Worm (Caenorhabditis elegans) whole organism, L1 larva: ENCODE data around the gene ZK666.1.
"Not testable (repeated sequence)": the region's sequence is repeated elsewhere in the genome, so short reads cannot be mapped to it uniquely, and the experiment has no call there.

ENCODE experiments used
- C04F5.9 ChIP-seq: sonication (generic microtip); optimal IDR thresholded peaks from 2 replicates; lab custom pipeline; 2016; ENCODE audit warnings: missing genetic modification characterization, missing compliant biosample characterization
- C16A3.4 ChIP-seq: fragments of 150-350 bp; optimal IDR thresholded peaks from 2 replicates; lab custom pipeline; 2014; ENCODE audit warnings: missing biosample characterization, missing genetic modification characterization
- F16B12.6 ChIP-seq: fragments of 150-350 bp; optimal IDR thresholded peaks from 2 replicates; lab custom pipeline; 2014; ENCODE audit warnings: missing biosample characterization, missing genetic modification characterization
- ceh-8 ChIP-seq: fragments of 200-800 bp; sonication (Bioruptor generic); optimal IDR thresholded peaks from 2 replicates; lab custom pipeline; 2018; ENCODE audit warnings: mild to moderate bottlenecking, missing genetic modification characterization, moderate library complexity, missing compliant biosample characterization
- ces-1 ChIP-seq: fragments of 150-350 bp; optimal IDR thresholded peaks from 2 replicates; lab custom pipeline; 2014; ENCODE audit warnings: missing biosample characterization, missing genetic modification reagents, missing genetic modification characterization
- dsc-1 ChIP-seq: sonication (generic microtip); optimal IDR thresholded peaks from 2 replicates; lab custom pipeline; 2016; ENCODE audit warnings: mild to moderate bottlenecking, missing genetic modification characterization, missing compliant biosample characterization
- efl-1 ChIP-seq, 4 experiments: fragments of 150-350 bp; optimal IDR thresholded peaks in 3 of 4; peaks in 1 of 4; 1 replicate in 1 of 4; 2 replicates in 3 of 4; lab custom pipeline; 2014; ENCODE audit warnings: missing biosample characterization in 2 of 4, missing genetic modification characterization in 2 of 4, missing genetic modification reagents in 2 of 4
- efl-3 ChIP-seq: fragments of 200-800 bp; sonication (Bioruptor generic); optimal IDR thresholded peaks from 2 replicates; lab custom pipeline; 2018; ENCODE audit warnings: mild to moderate bottlenecking, missing genetic modification characterization, missing compliant biosample characterization
- elt-2 ChIP-seq: sonication (generic microtip); optimal IDR thresholded peaks from 2 replicates; lab custom pipeline; 2016; ENCODE audit warnings: missing genetic modification characterization, mild to moderate bottlenecking, inconsistent platforms, missing compliant biosample characterization, missing genetic modification reagents
- grh-1 ChIP-seq: fragments of 200-800 bp; sonication (Bioruptor generic); IDR thresholded peaks from 2 replicates; pipeline ENCODE4 v1.3.6; 2022; ENCODE audit warnings: missing genetic modification reagents, missing genetic modification characterization, missing compliant biosample characterization
- irx-1 ChIP-seq: sonication (generic microtip); optimal IDR thresholded peaks from 2 replicates; lab custom pipeline; 2016; ENCODE audit warnings: missing genetic modification characterization, missing compliant biosample characterization
- isw-1 ChIP-seq: fragments of 200-800 bp; sonication (Bioruptor generic); IDR thresholded peaks from 2 replicates; pipeline ENCODE4 v1.3.6; 2022; ENCODE audit warnings: missing genetic modification characterization, missing compliant biosample characterization
- lin-13 ChIP-seq: fragments of 150-350 bp; optimal IDR thresholded peaks from 2 replicates; lab custom pipeline; 2014; ENCODE audit warnings: missing biosample characterization, missing genetic modification reagents, missing genetic modification characterization
- lin-14 ChIP-seq: fragments of 200-800 bp; sonication (Bioruptor generic); optimal IDR thresholded peaks from 2 replicates; lab custom pipeline; 2018; ENCODE audit warnings: mild to moderate bottlenecking, missing genetic modification characterization, moderate library complexity, missing compliant biosample characterization
- lin-35 ChIP-seq, 2 experiments: fragments of 150-350 bp; optimal IDR thresholded peaks; 2 replicates each; lab custom pipeline; 2014; ENCODE audit warnings: missing biosample characterization in 2 of 2, missing genetic modification characterization in 2 of 2, missing genetic modification reagents in 2 of 2
- lir-3 ChIP-seq: sonication (generic microtip); optimal IDR thresholded peaks from 2 replicates; lab custom pipeline; 2016; ENCODE audit warnings: mild to moderate bottlenecking, missing genetic modification characterization, moderate library complexity, missing compliant biosample characterization; ENCODE audit not compliant: poor library complexity
- lsy-2 ChIP-seq, 2 experiments: fragments of 150-350 bp; optimal IDR thresholded peaks; 2 replicates each; lab custom pipeline; 2014; ENCODE audit warnings: missing biosample characterization in 2 of 2, missing genetic modification characterization in 2 of 2
- mdl-1 ChIP-seq, 2 experiments: fragments of 150-350 bp; optimal IDR thresholded peaks; 2 replicates each; lab custom pipeline; 2014 to 2017; ENCODE audit warnings: missing biosample characterization in 2 of 2, missing genetic modification characterization in 2 of 2, inconsistent platforms in 1 of 2
- mef-2 ChIP-seq: fragments of 150-350 bp; optimal IDR thresholded peaks from 2 replicates; lab custom pipeline; 2014; ENCODE audit warnings: missing biosample characterization, missing genetic modification characterization
- mep-1 ChIP-seq: fragments of 150-350 bp; optimal IDR thresholded peaks from 2 replicates; lab custom pipeline; 2014; ENCODE audit warnings: missing biosample characterization, missing genetic modification characterization
- nhr-11 ChIP-seq: fragments of 150-350 bp; optimal IDR thresholded peaks from 2 replicates; lab custom pipeline; 2014; ENCODE audit warnings: missing biosample characterization, missing genetic modification characterization
- nhr-19 ChIP-seq: fragments of 200-800 bp; sonication (Bioruptor generic); conservative IDR thresholded peaks from 2 replicates; pipeline ENCODE4 v1.3.6; 2022; ENCODE audit warnings: missing genetic modification characterization, missing compliant biosample characterization
- nhr-20 ChIP-seq: sonication (generic microtip); optimal IDR thresholded peaks from 2 replicates; lab custom pipeline; 2016; ENCODE audit warnings: mild to moderate bottlenecking, missing genetic modification characterization, missing compliant biosample characterization
- nhr-47 ChIP-seq: sonication (generic microtip); optimal IDR thresholded peaks from 2 replicates; lab custom pipeline; 2016; ENCODE audit warnings: mild to moderate bottlenecking, missing genetic modification characterization, moderate library complexity, missing compliant biosample characterization
- nhr-71 ChIP-seq: sonication (generic microtip); optimal IDR thresholded peaks from 2 replicates; lab custom pipeline; 2016; ENCODE audit warnings: mild to moderate bottlenecking, missing genetic modification characterization, moderate library complexity, missing compliant biosample characterization
- nhr-84 ChIP-seq: sonication (generic microtip); optimal IDR thresholded peaks from 2 replicates; lab custom pipeline; 2017; ENCODE audit warnings: missing biosample characterization, missing genetic modification characterization
- nhr-85 ChIP-seq: sonication (generic microtip); peaks from one replicate; lab custom pipeline; 2016; ENCODE audit warnings: missing genetic modification characterization, inconsistent platforms, missing compliant biosample characterization
- pag-3 ChIP-seq: sonication (generic microtip); optimal IDR thresholded peaks from 2 replicates; lab custom pipeline; 2017; ENCODE audit warnings: missing genetic modification characterization, mild to moderate bottlenecking, missing compliant biosample characterization, antibody characterized with exemption, borderline replicate concordance; ENCODE audit not compliant: insufficient read depth
- rnt-1 ChIP-seq: sonication (generic microtip); optimal IDR thresholded peaks from 2 replicates; lab custom pipeline; 2016; ENCODE audit warnings: mild to moderate bottlenecking, missing genetic modification characterization, moderate library complexity, missing compliant biosample characterization
- skn-1 ChIP-seq: fragments of 150-350 bp; optimal IDR thresholded peaks from 2 replicates; lab custom pipeline; 2014; ENCODE audit warnings: missing biosample characterization, missing genetic modification characterization
- snu-23 ChIP-seq: sonication (generic microtip); optimal IDR thresholded peaks from 2 replicates; lab custom pipeline; 2016; ENCODE audit warnings: missing genetic modification characterization, missing compliant biosample characterization
- sox-4 ChIP-seq: sonication (generic microtip); optimal IDR thresholded peaks from 2 replicates; lab custom pipeline; 2016; ENCODE audit warnings: missing genetic modification characterization, missing compliant biosample characterization
- sptf-1 ChIP-seq: fragments of 150-350 bp; optimal IDR thresholded peaks from 2 replicates; lab custom pipeline; 2014; ENCODE audit warnings: missing biosample characterization, missing genetic modification characterization
- sup-37 ChIP-seq: fragments of 200-800 bp; sonication (Bioruptor generic); optimal IDR thresholded peaks from 2 replicates; lab custom pipeline; 2018; ENCODE audit warnings: mild to moderate bottlenecking, missing genetic modification characterization, missing compliant biosample characterization
- tlp-1 ChIP-seq: fragments of 150-350 bp; optimal IDR thresholded peaks from 2 replicates; lab custom pipeline; 2014; ENCODE audit warnings: missing biosample characterization, missing genetic modification characterization
- unc-130 ChIP-seq: fragments of 150-350 bp; optimal IDR thresholded peaks from 2 replicates; lab custom pipeline; 2017; ENCODE audit warnings: missing biosample characterization, missing genetic modification characterization, inconsistent platforms
- unc-30 ChIP-seq: sonication (generic microtip); optimal IDR thresholded peaks from 2 replicates; lab custom pipeline; 2017; ENCODE audit warnings: missing biosample characterization, missing genetic modification characterization
- unc-62 ChIP-seq: fragments of 150-350 bp; optimal IDR thresholded peaks from 2 replicates; lab custom pipeline; 2014; ENCODE audit warnings: missing biosample characterization, missing genetic modification reagents, missing genetic modification characterization
- xbp-1 ChIP-seq: sonication (generic microtip); optimal IDR thresholded peaks from 2 replicates; lab custom pipeline; 2016; ENCODE audit warnings: missing genetic modification characterization, missing compliant biosample characterization
- zip-4 ChIP-seq: fragments of 200-800 bp; sonication (Bioruptor generic); optimal IDR thresholded peaks from 2 replicates; lab custom pipeline; 2018; ENCODE audit warnings: mild to moderate bottlenecking, missing genetic modification characterization, moderate library complexity, missing compliant biosample characterization
- ztf-11 ChIP-seq, 2 experiments: sonication (generic microtip); optimal IDR thresholded peaks; 2 replicates each; lab custom pipeline; 2016 to 2017; ENCODE audit warnings: missing genetic modification characterization in 2 of 2, missing biosample characterization in 1 of 2, missing compliant biosample characterization in 1 of 2
- ztf-4 ChIP-seq: fragments of 150-350 bp; optimal IDR thresholded peaks from 2 replicates; lab custom pipeline; 2014; ENCODE audit warnings: missing biosample characterization, missing genetic modification characterization

Gene ZK666.1

DNA sequence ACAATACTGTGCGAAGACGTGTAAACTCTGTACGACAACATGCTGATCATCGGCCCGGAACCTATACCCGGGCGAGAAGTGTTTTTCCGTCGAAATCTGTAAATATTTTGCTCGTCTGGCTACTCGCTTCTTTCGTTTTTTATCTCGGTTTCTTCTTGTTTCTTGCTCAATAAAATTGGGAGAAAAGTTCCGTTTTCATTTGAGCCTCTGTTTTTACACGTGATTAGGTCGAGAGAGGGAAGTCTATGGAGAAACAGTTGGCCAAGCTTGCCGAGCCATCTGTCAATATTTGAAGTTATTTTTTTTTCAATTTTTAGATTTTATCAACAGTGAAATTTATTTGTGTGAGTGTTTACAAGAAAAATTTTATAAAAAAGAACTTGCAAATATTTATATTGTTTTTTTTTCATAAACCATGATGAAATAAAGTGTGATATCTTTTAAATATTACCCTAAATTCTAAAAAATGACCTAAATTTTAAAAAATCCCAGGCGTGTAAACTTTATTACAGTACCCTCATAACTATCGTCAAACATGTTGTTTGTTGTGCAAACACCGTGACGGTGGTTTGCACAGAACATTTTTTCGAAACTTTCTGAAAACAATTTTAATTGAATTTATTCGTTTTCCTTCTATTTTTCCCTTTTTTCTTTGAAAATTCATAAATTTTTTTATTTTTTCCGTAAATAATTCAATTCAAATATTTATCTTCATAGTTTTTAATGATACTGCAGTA lies 26.0 kb downstream of the ZK666.1 start:
- peak in 1 of 2 experiments; percentile 12 for TF ChIP-seq efl-1 (optimal IDR thresholded peaks at IDR 0.05; lab: Kevin White, UChicago)
- no peak for TF ChIP-seq efl-1 (GFP tag; optimal IDR thresholded peaks at IDR 0.05 in 1 of 2; lab: Kevin White, UChicago)
- peak; percentile 65 for TF ChIP-seq rnt-1 (tag; lab: Kevin White, UChicago)
- peak; percentile 40 for TF ChIP-seq nhr-19 (GFP tag; lab: Robert Waterston, UW)
- TF ChIP-seq nhr-84 (tag; lab: Kevin White, UChicago) = no peak
- no peak for TF ChIP-seq sox-4 (tag; lab: Kevin White, UChicago)
- TF ChIP-seq F16B12.6 (tag; lab: Kevin White, UChicago) = peak; percentile 76
- TF ChIP-seq nhr-85 (tag; lab: Kevin White, UChicago) = no peak
- TF ChIP-seq skn-1 (tag; lab: Kevin White, UChicago) = peak; percentile 5
- peak in 1 of 2 experiments; percentile 2 for TF ChIP-seq mdl-1 (tag; optimal IDR thresholded peaks at IDR 0.05; lab: Kevin White, UChicago)
- TF ChIP-seq nhr-71 (tag; lab: Kevin White, UChicago) = peak; percentile 61
- TF ChIP-seq lsy-2 (tag; optimal IDR thresholded peaks at IDR 0.05; lab: Kevin White, UChicago) = peak; percentile 49 to 51
- TF ChIP-seq lin-14 (GFP tag; lab: Kevin White, UChicago) = peak; percentile 64
- peak; percentile 1 for TF ChIP-seq C16A3.4 (tag; lab: Kevin White, UChicago)

ce11 chrII:10443898-10444297 lies 27.2 kb downstream of the ZK666.1 start:
- TF ChIP-seq sptf-1 (tag; lab: Kevin White, UChicago) = no peak
- no peak for TF ChIP-seq nhr-71 (tag; lab: Kevin White, UChicago)
- peak in 1 of 2 experiments; percentile 32 for TF ChIP-seq lin-35 (GFP tag; optimal IDR thresholded peaks at IDR 0.05; lab: Kevin White, UChicago)
- no peak for TF ChIP-seq lin-14 (GFP tag; lab: Kevin White, UChicago)
- TF ChIP-seq mdl-1 (tag; optimal IDR thresholded peaks at IDR 0.05; lab: Kevin White, UChicago) = no peak
- no peak for TF ChIP-seq pag-3 (tag; lab: Kevin White, UChicago)
- TF ChIP-seq xbp-1 (tag; lab: Kevin White, UChicago) = no peak
- no peak for TF ChIP-seq isw-1
- TF ChIP-seq ztf-4 (tag; lab: Kevin White, UChicago) = no peak
- TF ChIP-seq C04F5.9 (tag; lab: Kevin White, UChicago) = no peak
- no peak for TF ChIP-seq grh-1
- TF ChIP-seq sup-37 = no peak
- TF ChIP-seq zip-4 = no peak
- TF ChIP-seq skn-1 (tag; lab: Kevin White, UChicago) = no peak
- no peak for TF ChIP-seq nhr-11 (tag; lab: Kevin White, UChicago)
- no peak for TF ChIP-seq unc-30 (tag; lab: Kevin White, UChicago)
- TF ChIP-seq elt-2 (tag; lab: Kevin White, UChicago) = peak; percentile 59

- TF ChIP-seq lir-3; unc-130 (tag; lab: Kevin White, UChicago); ztf-11 (tag; optimal IDR thresholded peaks at IDR 0.05; lab: Kevin White, UChicago): not testable (repeated sequence)
- TF ChIP-seq, all 84 proteins: peak for 0; not testable (repeated sequence) for 84
Observed at ce11 chrII:10442846-10443245, 28.3 kb downstream of the ZK666.1 start, which contains the start of gene ZK673.1. ZK673.1 (plus strand) TSS chrII:10443146.

DNA sequence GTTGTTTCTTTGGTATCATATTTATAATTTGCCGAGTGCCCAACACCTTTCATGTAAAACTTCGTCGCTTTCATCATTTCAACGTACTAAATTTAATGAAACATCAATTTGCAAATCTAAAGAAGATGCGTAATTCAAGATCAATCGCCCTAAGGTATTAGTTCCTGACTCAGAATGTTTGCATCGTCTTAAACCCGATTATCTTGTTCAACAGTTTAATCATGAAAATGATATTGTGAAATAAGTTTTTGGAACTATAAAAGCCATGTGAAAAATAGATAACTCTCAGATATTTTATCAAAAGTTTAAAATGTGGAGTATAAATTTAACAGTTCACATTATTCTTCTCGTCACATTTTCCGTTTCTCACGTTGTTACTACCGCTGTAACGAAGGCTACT lies 31.2 kb downstream of the ZK666.1 start, which contains the start of gene E04D5.4:
Gene E04D5.4, plus strand, starts transcription at position 301 of the 400 bp plus-strand sequence.
- no peak for TF ChIP-seq nhr-20
- no peak for TF ChIP-seq efl-1 (optimal IDR thresholded peaks at IDR 0.05; lab: Kevin White, UChicago)
- peak in 1 of 2 experiments; percentile 83 for TF ChIP-seq efl-1 (GFP tag; optimal IDR thresholded peaks at IDR 0.05 in 1 of 2; lab: Kevin White, UChicago)

DNA sequence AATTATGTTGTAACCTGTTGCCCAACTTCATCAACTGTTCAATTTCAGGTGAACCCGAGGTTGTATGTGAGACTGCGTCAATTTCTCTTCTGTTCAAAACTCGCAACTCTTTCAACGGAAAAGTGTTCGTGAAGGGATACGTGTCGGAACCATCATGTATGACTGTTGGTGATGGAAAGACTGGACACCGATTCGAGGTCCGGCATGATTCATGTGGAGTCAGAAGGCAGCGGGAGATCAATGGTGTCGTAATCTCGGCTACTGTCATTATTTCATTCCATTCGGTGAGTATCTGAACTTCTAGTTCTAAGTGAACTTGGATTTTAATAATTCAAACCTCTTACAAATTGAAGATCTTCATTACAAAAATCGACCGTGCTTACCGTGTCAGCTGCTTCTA lies 33.3 kb downstream of the ZK666.1 start:
- TF ChIP-seq mef-2 (tag; lab: Kevin White, UChicago) = no peak
- no peak for TF ChIP-seq mdl-1 (tag; optimal IDR thresholded peaks at IDR 0.05; lab: Kevin White, UChicago)
- TF ChIP-seq irx-1 (tag; lab: Kevin White, UChicago) = no peak
- no peak for TF ChIP-seq ztf-11 (tag; optimal IDR thresholded peaks at IDR 0.05; lab: Kevin White, UChicago)
- no peak for TF ChIP-seq snu-23 (GFP tag; lab: Kevin White, UChicago)
- no peak for TF ChIP-seq mep-1 (tag; lab: Kevin White, UChicago)
- TF ChIP-seq nhr-47 (tag; lab: Kevin White, UChicago) = no peak
- TF ChIP-seq tlp-1 (tag; lab: Kevin White, UChicago) = no peak
- TF ChIP-seq ztf-4 (tag; lab: Kevin White, UChicago) = no peak
- TF ChIP-seq lin-35 (GFP tag; optimal IDR thresholded peaks at IDR 0.05; lab: Kevin White, UChicago) = no peak
- no peak for TF ChIP-seq elt-2 (tag; lab: Kevin White, UChicago)
- TF ChIP-seq lin-13 = no peak
- TF ChIP-seq ceh-8 (GFP tag; lab: Kevin White, UChicago) = no peak
- no peak for TF ChIP-seq unc-62
- no peak for TF ChIP-seq ces-1 (GFP tag; lab: Kevin White, UChicago)
- no peak for TF ChIP-seq unc-130 (tag; lab: Kevin White, UChicago)
- TF ChIP-seq efl-3 (GFP tag; lab: Kevin White, UChicago) = no peak
- TF ChIP-seq dsc-1 (tag; lab: Kevin White, UChicago) = no peak
